Fruit fly (Drosophila melanogaster) whole organism: ENCODE results near the gene SoYb.

Experiments
- CG8478 ChIP-seq: fragments of >200 bp; optimal IDR thresholded peaks from 2 replicates; lab custom pipeline; 2018; ENCODE audit warnings: inconsistent platforms
- Dll ChIP-seq: fragments of >200 bp; optimal IDR thresholded peaks from 2 replicates; lab custom pipeline; 2017
- pan ChIP-seq: fragments of >200 bp; optimal IDR thresholded peaks from 2 replicates; lab custom pipeline; 2017
- usp ChIP-seq: fragments of >200 bp; optimal IDR thresholded peaks from 2 replicates; lab custom pipeline; 2017; ENCODE audit warnings: missing biosample characterization, missing genetic modification characterization, mixed read lengths

DNA sequence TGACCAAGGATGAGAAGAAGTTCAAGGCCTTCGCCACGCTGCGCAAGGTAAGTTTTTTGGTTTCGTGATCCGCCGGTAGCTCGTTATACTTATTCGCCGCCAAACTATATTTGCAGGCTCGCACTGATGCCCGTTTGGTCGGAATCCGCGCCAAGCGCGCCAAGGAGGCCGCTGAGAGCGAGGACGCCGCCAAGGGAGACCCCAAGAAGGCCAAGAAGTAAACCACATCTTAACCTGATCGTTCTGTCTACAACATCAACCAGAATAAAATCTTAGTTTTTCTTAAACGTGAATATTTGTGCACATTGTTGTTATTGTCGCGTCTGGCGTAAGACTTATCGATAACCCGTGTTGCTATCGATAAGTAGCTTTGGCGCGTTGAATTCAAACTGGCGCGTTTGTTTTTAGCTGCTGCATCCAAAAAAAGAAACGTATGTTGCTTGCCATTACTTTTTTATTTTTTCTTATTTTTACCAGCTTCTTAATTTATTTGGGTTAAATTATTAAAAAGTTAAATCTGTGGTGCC, 34.3 kb downstream of the SoYb start:
- no peak for TF ChIP-seq CG8478
- TF ChIP-seq Dll (lab: Kevin White, UChicago): no peak
- no peak for TF ChIP-seq pan (lab: Kevin White, UChicago)
- TF ChIP-seq usp (GFP tag; lab: Kevin White, UChicago): no peak
